Fruit fly (Drosophila melanogaster) whole organism, embryonic: Measurements from ENCODE around the gene EMC6.
A peak's percentile ranks its signal among the peaks of the same experiment; 100 is the strongest.

Source experiments
- Atf3 ChIP-seq: fragments of 200-800 bp; sonication (Bioruptor generic); optimal IDR thresholded peaks from 3 replicates; lab custom pipeline; 2016; ENCODE audit warnings: missing biosample characterization, missing genetic modification characterization
- B-H2 ChIP-seq: fragments of 200-800 bp; sonication (Bioruptor generic); optimal IDR thresholded peaks from 2 replicates; lab custom pipeline; 2018; ENCODE audit warnings: missing biosample characterization, mild to moderate bottlenecking, missing genetic modification characterization
- BtbVII ChIP-seq: fragments of 200-800 bp; sonication (Bioruptor generic); optimal IDR thresholded peaks from 3 replicates; lab custom pipeline; 2017; ENCODE audit warnings: missing biosample characterization, mild to moderate bottlenecking, missing genetic modification characterization
- CG13424 ChIP-seq: fragments of 200-800 bp; sonication (Bioruptor generic); optimal IDR thresholded peaks from 2 replicates; lab custom pipeline; 2019; ENCODE audit warnings: missing biosample characterization, mild to moderate bottlenecking, missing genetic modification characterization, moderate library complexity
- CG17385 ChIP-seq: fragments of 200-800 bp; sonication (Bioruptor generic); optimal IDR thresholded peaks from 3 replicates; lab custom pipeline; 2018; ENCODE audit warnings: missing biosample characterization, mild to moderate bottlenecking, missing genetic modification characterization
- CG1792 ChIP-seq: fragments of 200-800 bp; sonication (Bioruptor generic); optimal IDR thresholded peaks from 2 replicates; lab custom pipeline; 2016; ENCODE audit warnings: missing biosample characterization, missing genetic modification characterization
- CG18011 ChIP-seq: fragments of 200-800 bp; sonication (Bioruptor generic); optimal IDR thresholded peaks from 2 replicates; lab custom pipeline; 2017; ENCODE audit warnings: missing biosample characterization, missing genetic modification characterization, mild to moderate bottlenecking, moderate library complexity, missing genotype
- CG18619 ChIP-seq: fragments of 200-800 bp; sonication (Bioruptor generic); optimal IDR thresholded peaks from 3 replicates; lab custom pipeline; 2017; ENCODE audit warnings: missing biosample characterization, mild to moderate bottlenecking, missing genetic modification characterization
- CG2875 ChIP-seq: fragments of 200-800 bp; sonication (Bioruptor generic); optimal IDR thresholded peaks from 2 replicates; lab custom pipeline; 2017; ENCODE audit warnings: missing biosample characterization, mild to moderate bottlenecking, missing genetic modification characterization, missing genetic modification reagents
- CG30403 ChIP-seq: fragments of 200-800 bp; sonication (Bioruptor generic); optimal IDR thresholded peaks from 3 replicates; lab custom pipeline; 2016; ENCODE audit warnings: missing biosample characterization, missing genetic modification characterization
- CG31365 ChIP-seq: fragments of 200-800 bp; sonication (Bioruptor generic); optimal IDR thresholded peaks from 2 replicates; lab custom pipeline; 2018; ENCODE audit warnings: missing biosample characterization, mild to moderate bottlenecking, missing genetic modification characterization
- CG32772 ChIP-seq: fragments of 200-800 bp; sonication (Bioruptor generic); IDR thresholded peaks from 2 replicates; pipeline ENCODE4 v1.3.6; 2022; ENCODE audit warnings: missing biosample characterization, missing genetic modification characterization
- CG3838 ChIP-seq: fragments of 200-800 bp; sonication (Bioruptor generic); optimal IDR thresholded peaks from 3 replicates; lab custom pipeline; 2016; ENCODE audit warnings: missing biosample characterization, missing genetic modification characterization
- CG4328 ChIP-seq: fragments of 200-800 bp; sonication (Bioruptor generic); optimal IDR thresholded peaks from 3 replicates; lab custom pipeline; 2017; ENCODE audit warnings: missing biosample characterization, missing genetic modification reagents, missing genetic modification characterization
- CG6654 ChIP-seq: fragments of 200-800 bp; sonication (Bioruptor generic); optimal IDR thresholded peaks from 2 replicates; lab custom pipeline; 2017; ENCODE audit warnings: missing biosample characterization, mild to moderate bottlenecking, missing genetic modification characterization
- CG6791 ChIP-seq: fragments of 200-800 bp; sonication (Bioruptor generic); IDR thresholded peaks from 3 replicates; pipeline ENCODE4 v1.3.6; 2022; ENCODE audit warnings: missing biosample characterization, missing genetic modification characterization; ENCODE audit not compliant: partially characterized antibody
- CG7786 ChIP-seq: fragments of 200-800 bp; sonication (Bioruptor generic); optimal IDR thresholded peaks from 2 replicates; lab custom pipeline; 2016; ENCODE audit warnings: missing biosample characterization, missing genetic modification characterization
- CG9437 ChIP-seq: fragments of 200-800 bp; sonication (Bioruptor generic); optimal IDR thresholded peaks from 2 replicates; lab custom pipeline; 2018; ENCODE audit warnings: missing biosample characterization, mild to moderate bottlenecking, missing genetic modification characterization
- CkIIα-i1 ChIP-seq: fragments of 200-800 bp; sonication (Bioruptor generic); IDR thresholded peaks from 2 replicates; pipeline ENCODE4 v1.3.6; 2022; ENCODE audit warnings: missing biosample characterization, missing genetic modification characterization
- Hand ChIP-seq: fragments of 200-800 bp; sonication (Bioruptor generic); optimal IDR thresholded peaks from 2 replicates; lab custom pipeline; 2017; ENCODE audit warnings: mild to moderate bottlenecking, missing biosample characterization, missing genetic modification reagents, missing genetic modification characterization
- HmgZ ChIP-seq: fragments of 200-800 bp; sonication (Bioruptor generic); optimal IDR thresholded peaks from 2 replicates; lab custom pipeline; 2018; ENCODE audit warnings: missing biosample characterization, mild to moderate bottlenecking, missing genetic modification characterization
- Hsf ChIP-seq: fragments of 200-800 bp; sonication (Bioruptor generic); optimal IDR thresholded peaks from 3 replicates; lab custom pipeline; 2016; ENCODE audit warnings: missing biosample characterization, missing genetic modification characterization
- Jarid2 ChIP-seq: fragments of 200-800 bp; sonication (Bioruptor generic); optimal IDR thresholded peaks from 3 replicates; lab custom pipeline; 2017; ENCODE audit warnings: mild to moderate bottlenecking, missing biosample characterization, missing genetic modification reagents, missing genetic modification characterization
- MBD-R2 ChIP-seq: fragments of 200-800 bp; sonication (Bioruptor generic); IDR thresholded peaks from 2 replicates; pipeline ENCODE4 v1.3.6; 2022; ENCODE audit warnings: missing biosample characterization, missing genetic modification characterization
- Myb ChIP-seq: fragments of 200-800 bp; sonication (Bioruptor generic); optimal IDR thresholded peaks from 2 replicates; lab custom pipeline; 2016; ENCODE audit warnings: missing biosample characterization, missing genetic modification characterization
- NFAT ChIP-seq: fragments of 200-800 bp; sonication (Bioruptor generic); IDR thresholded peaks from 2 replicates; pipeline ENCODE4 v1.3.6; 2022; ENCODE audit warnings: missing biosample characterization, missing genetic modification characterization
- Nf-YB ChIP-seq: fragments of 200-800 bp; sonication (Bioruptor generic); optimal IDR thresholded peaks from 3 replicates; lab custom pipeline; 2019; ENCODE audit warnings: missing biosample characterization, mild to moderate bottlenecking, missing genetic modification characterization, moderate library complexity
- Oli ChIP-seq: fragments of 200-800 bp; sonication (Bioruptor generic); optimal IDR thresholded peaks from 2 replicates; lab custom pipeline; 2018; ENCODE audit warnings: missing biosample characterization, mild to moderate bottlenecking, missing genetic modification characterization, moderate library complexity
- Sox102F ChIP-seq: fragments of 200-800 bp; sonication (Bioruptor generic); optimal IDR thresholded peaks from 2 replicates; lab custom pipeline; 2018; ENCODE audit warnings: missing biosample characterization, mild to moderate bottlenecking, missing genetic modification characterization, moderate library complexity
- al ChIP-seq: fragments of 200-800 bp; sonication (Bioruptor generic); IDR thresholded peaks from 2 replicates; pipeline ENCODE4 v1.3.6; 2022; ENCODE audit warnings: missing biosample characterization, missing genetic modification characterization
- ase ChIP-seq: fragments of 200-800 bp; sonication (Bioruptor generic); IDR thresholded peaks from 3 replicates; pipeline ENCODE4 v1.3.6; 2022; ENCODE audit warnings: missing biosample characterization, missing genetic modification characterization
- az2 ChIP-seq: fragments of 200-800 bp; sonication (Bioruptor generic); optimal IDR thresholded peaks from 3 replicates; lab custom pipeline; 2016; ENCODE audit warnings: missing biosample characterization, missing genetic modification characterization
- chm ChIP-seq: fragments of 200-800 bp; sonication (Bioruptor generic); IDR thresholded peaks from 2 replicates; pipeline ENCODE4 v1.3.6; 2022; ENCODE audit warnings: missing biosample characterization, missing genetic modification characterization
- ci ChIP-seq: fragments of 200-800 bp; sonication (Bioruptor generic); IDR thresholded peaks from 3 replicates; pipeline ENCODE4 v1.3.6; 2022; ENCODE audit warnings: missing biosample characterization, missing genetic modification characterization
- crol ChIP-seq: fragments of 200-800 bp; sonication (Bioruptor generic); IDR thresholded peaks from 2 replicates; pipeline ENCODE4 v1.3.6; 2022; ENCODE audit warnings: missing biosample characterization, missing genetic modification characterization
- fu2 ChIP-seq: fragments of 200-800 bp; sonication (Bioruptor generic); optimal IDR thresholded peaks from 2 replicates; lab custom pipeline; 2016; ENCODE audit warnings: missing biosample characterization, missing genetic modification characterization
- pan ChIP-seq, 4 experiments: fragments of >200 bp in 3 of 4; fragments of 200-800 bp in 1 of 4; sonication (Bioruptor generic) in 1 of 4; optimal IDR thresholded peaks in 3 of 4; IDR thresholded peaks in 1 of 4; 2 replicates each; pipeline versions ENCODE4 v1.3.6 to Lab custom; 2017 to 2022; ENCODE audit warnings: missing biosample characterization in 2 of 4, missing genetic modification characterization in 2 of 4, mixed read lengths in 1 of 4
- peb ChIP-seq: fragments of 200-800 bp; sonication (Bioruptor generic); IDR thresholded peaks from 2 replicates; pipeline ENCODE4 v1.3.6; 2022; ENCODE audit warnings: missing biosample characterization, missing genetic modification characterization
- pfk ChIP-seq: fragments of 200-800 bp; sonication (Bioruptor generic); optimal IDR thresholded peaks from 2 replicates; lab custom pipeline; 2018; ENCODE audit warnings: missing biosample characterization, mild to moderate bottlenecking, missing genetic modification characterization, moderate library complexity
- phol ChIP-seq: fragments of 200-800 bp; sonication (Bioruptor generic); optimal IDR thresholded peaks from 3 replicates; lab custom pipeline; 2018; ENCODE audit warnings: missing biosample characterization, mild to moderate bottlenecking, missing genetic modification characterization, moderate library complexity
- pum ChIP-seq: fragments of 200-800 bp; sonication (Bioruptor generic); optimal IDR thresholded peaks from 2 replicates; lab custom pipeline; 2016; ENCODE audit warnings: missing biosample characterization, missing genetic modification characterization
- row ChIP-seq: fragments of 200-800 bp; sonication (Bioruptor generic); IDR thresholded peaks from 3 replicates; pipeline ENCODE4 v1.3.6; 2022; ENCODE audit warnings: missing biosample characterization, missing genetic modification characterization
- sd ChIP-seq: fragments of 200-800 bp; sonication (Bioruptor generic); optimal IDR thresholded peaks from 3 replicates; lab custom pipeline; 2018; ENCODE audit warnings: missing biosample characterization, mild to moderate bottlenecking, missing genetic modification characterization, moderate library complexity
- seq ChIP-seq: fragments of 200-800 bp; sonication (Bioruptor generic); IDR thresholded peaks from 2 replicates; pipeline ENCODE4 v1.3.6; 2022; ENCODE audit warnings: missing biosample characterization, missing genetic modification characterization
- sim ChIP-seq: fragments of 200-800 bp; sonication (Bioruptor generic); IDR thresholded peaks from 2 replicates; pipeline ENCODE4 v1.3.6; 2022; ENCODE audit warnings: missing biosample characterization, missing genetic modification characterization
- slbo ChIP-seq: fragments of 200-800 bp; sonication (Bioruptor generic); IDR thresholded peaks from 2 replicates; pipeline ENCODE4 v1.3.6; 2022; ENCODE audit warnings: missing biosample characterization, missing genetic modification characterization
- so ChIP-seq: fragments of 200-800 bp; sonication (Bioruptor generic); IDR thresholded peaks from 3 replicates; pipeline ENCODE4 v1.3.6; 2022; ENCODE audit warnings: missing biosample characterization, missing genetic modification characterization
- sug ChIP-seq: fragments of 200-800 bp; optimal IDR thresholded peaks from 2 replicates; lab custom pipeline; 2019; ENCODE audit warnings: missing biosample characterization, mild to moderate bottlenecking, missing genetic modification characterization, moderate library complexity

Gene EMC6

dm6 chr3R:25027281-25028219 lies 2.7 kb upstream of the EMC6 start:
- TF ChIP-seq B-H2 (GFP tag; lab: Kevin White, UChicago) (peak; percentile 29), CG4328 (GFP tag; lab: Kevin White, UChicago) (peak; percentile 23), NFAT (GFP tag; lab: Robert Waterston, UW) (peak; percentile 20; the same call in 1 of the 2 replicates), CkIIα-i1 (no peak), CG32772 (GFP tag; lab: Robert Waterston, UW) (no peak), BtbVII (GFP tag; lab: Kevin White, UChicago) (peak; percentile 59), Atf3 (no peak), MBD-R2 (GFP tag; lab: Robert Waterston, UW) (no peak), pan (optimal IDR thresholded peaks at IDR 0.05; lab: Kevin White, UChicago) (no peak), pan (GFP tag; optimal IDR thresholded peaks at IDR 0.05 in 1 of 2, IDR thresholded peaks at IDR 0.05 in 1 of 2) (peak in 1 of 2 experiments; percentile 9), so (GFP tag; lab: Robert Waterston, UW) (no peak), chm (GFP tag; lab: Robert Waterston, UW) (peak; percentile 31; the same call in 1 of the 2 replicates), seq (GFP tag; lab: Robert Waterston, UW) (no peak), CG9437 (GFP tag; lab: Kevin White, UChicago) (peak; percentile 61), CG18011 (peak; percentile 12), Myb (peak; percentile 43), Jarid2 (no peak), CG17385 (peak; percentile 57), Oli (tag; lab: Kevin White, UChicago) (no peak), CG6654 (GFP tag; lab: Kevin White, UChicago) (no peak), CG2875 (GFP tag; lab: Kevin White, UChicago) (no peak), Hsf (GFP tag; lab: Kevin White, UChicago) (peak; percentile 29), CG31365 (tag; lab: Kevin White, UChicago) (no peak), sim (GFP tag; lab: Robert Waterston, UW) (no peak), row (peak; percentile 66), az2 (GFP tag; lab: Kevin White, UChicago) (peak; percentile 2), phol (peak; percentile 23), sd (tag; lab: Kevin White, UChicago) (peak; percentile 72), Sox102F (GFP tag; lab: Kevin White, UChicago) (no peak), CG13424 (peak; percentile 59), ci (GFP tag; lab: Robert Waterston, UW) (peak; percentile 40; the same call in 2 of the 3 replicates), CG1792 (GFP tag; lab: Kevin White, UChicago) (peak; percentile 22), Nf-YB (GFP tag; lab: Kevin White, UChicago) (peak; percentile 26), crol (no peak), CG3838 (no peak), sug (tag; lab: Kevin White, UChicago) (peak; percentile 70), CG18619 (peak; percentile 64), pum (no peak), CG6791 (no peak), slbo (GFP tag; lab: Robert Waterston, UW) (peak; percentile 26; the same call in 1 of the 2 replicates), peb (GFP tag; lab: Robert Waterston, UW) (no peak), CG30403 (peak; percentile 51), al (GFP tag; lab: Robert Waterston, UW) (0 out of 2 replicates have a peak, but pooled peaks have one; percentile 14), CG7786 (peak; percentile 36), ase (no peak), Hand (GFP tag; lab: Kevin White, UChicago) (peak; percentile 63), pfk (GFP tag; lab: Kevin White, UChicago) (peak; percentile 10), HmgZ (peak; percentile 32), fu2 (GFP tag; lab: Kevin White, UChicago) (peak; percentile 31)
